Worm (Caenorhabditis elegans) whole organism, L2 larva: ENCODE results near the gene nhr-1.

Experiments
- C34F6.9 ChIP-seq: fragments of 150-350 bp; optimal IDR thresholded peaks from 2 replicates; lab custom pipeline; 2014; ENCODE audit warnings: missing biosample characterization, missing genetic modification characterization
- F13H6.1 ChIP-seq: sonication (generic microtip); optimal IDR thresholded peaks from 2 replicates; lab custom pipeline; 2016; ENCODE audit warnings: missing genetic modification characterization, missing compliant biosample characterization
- R02D3.7 ChIP-seq: fragments of 150-350 bp; optimal IDR thresholded peaks from 2 replicates; lab custom pipeline; 2014; ENCODE audit warnings: missing biosample characterization, missing genetic modification characterization
- Y55F3AM.14 ChIP-seq: fragments of 200-800 bp; sonication (Bioruptor generic); optimal IDR thresholded peaks from 2 replicates; lab custom pipeline; 2018; ENCODE audit warnings: mild to moderate bottlenecking, missing genetic modification characterization, missing compliant biosample characterization
- ZK546.5 ChIP-seq: sonication (generic microtip); optimal IDR thresholded peaks from 2 replicates; lab custom pipeline; 2017; ENCODE audit warnings: missing biosample characterization, missing genetic modification characterization
- alr-1 ChIP-seq: fragments of 150-350 bp; optimal IDR thresholded peaks from 2 replicates; lab custom pipeline; 2014; ENCODE audit warnings: missing biosample characterization, missing genetic modification characterization
- aly-2 ChIP-seq: fragments of 150-350 bp; optimal IDR thresholded peaks from 2 replicates; lab custom pipeline; 2014; ENCODE audit warnings: missing biosample characterization, missing genetic modification characterization
- ama-1 ChIP-seq: fragments of 150-350 bp; optimal IDR thresholded peaks from 2 replicates; lab custom pipeline; 2018; ENCODE audit warnings: inconsistent platforms
- blmp-1 ChIP-seq: sonication (generic microtip); optimal IDR thresholded peaks from 2 replicates; lab custom pipeline; 2017; ENCODE audit warnings: missing genetic modification characterization, mild to moderate bottlenecking, missing compliant biosample characterization, antibody characterized with exemption, moderate library complexity; ENCODE audit not compliant: insufficient read depth
- ceh-16 ChIP-seq: fragments of 150-350 bp; optimal IDR thresholded peaks from 2 replicates; lab custom pipeline; 2014; ENCODE audit warnings: missing biosample characterization, missing genetic modification characterization
- ceh-82 ChIP-seq: fragments of 150-350 bp; optimal IDR thresholded peaks from 2 replicates; lab custom pipeline; 2014; ENCODE audit warnings: missing biosample characterization, missing genetic modification characterization
- crh-2 ChIP-seq: sonication (generic microtip); optimal IDR thresholded peaks from 2 replicates; lab custom pipeline; 2017; ENCODE audit warnings: missing biosample characterization, missing genetic modification characterization
- dmd-4 ChIP-seq: sonication (generic microtip); optimal IDR thresholded peaks from 2 replicates; lab custom pipeline; 2017; ENCODE audit warnings: missing biosample characterization, missing genetic modification characterization
- egl-27 ChIP-seq: sonication (generic microtip); optimal IDR thresholded peaks from 3 replicates; lab custom pipeline; 2017; ENCODE audit warnings: missing biosample characterization, missing genetic modification reagents, missing genetic modification characterization
- elt-1 ChIP-seq: fragments of 150-350 bp; optimal IDR thresholded peaks from 2 replicates; lab custom pipeline; 2014; ENCODE audit warnings: missing biosample characterization, missing genetic modification characterization
- elt-3 ChIP-seq: sonication (generic microtip); optimal IDR thresholded peaks from 2 replicates; lab custom pipeline; 2017; ENCODE audit warnings: missing biosample characterization, missing genetic modification characterization
- fos-1 ChIP-seq: fragments of 150-350 bp; optimal IDR thresholded peaks from 2 replicates; lab custom pipeline; 2014; ENCODE audit warnings: missing biosample characterization, missing genetic modification characterization
- gmeb-1 ChIP-seq: fragments of 150-350 bp; optimal IDR thresholded peaks from 2 replicates; lab custom pipeline; 2014; ENCODE audit warnings: missing biosample characterization, missing genetic modification characterization
- lin-11 ChIP-seq: fragments of 150-350 bp; sonication (generic microtip); optimal IDR thresholded peaks from 2 replicates; lab custom pipeline; 2014; ENCODE audit warnings: missing biosample characterization, missing genetic modification characterization, inconsistent platforms, mixed read lengths
- lin-13 ChIP-seq: fragments of 150-350 bp; optimal IDR thresholded peaks from 2 replicates; lab custom pipeline; 2014; ENCODE audit warnings: missing biosample characterization, missing genetic modification reagents, missing genetic modification characterization
- lin-39 ChIP-seq: fragments of 150-350 bp; optimal IDR thresholded peaks from 2 replicates; lab custom pipeline; 2014; ENCODE audit warnings: missing biosample characterization, missing genetic modification reagents, missing genetic modification characterization
- lsy-2 ChIP-seq, 2 experiments: fragments of 150-350 bp in 1 of 2; sonication (generic microtip) in 1 of 2; optimal IDR thresholded peaks; 2 replicates each; lab custom pipeline; 2014 to 2017; ENCODE audit warnings: missing biosample characterization in 2 of 2, missing genetic modification characterization in 2 of 2
- mab-5 ChIP-seq: fragments of 150-350 bp; optimal IDR thresholded peaks from 2 replicates; lab custom pipeline; 2014; ENCODE audit warnings: missing biosample characterization, missing genetic modification characterization
- mbf-1 ChIP-seq: sonication (generic microtip); optimal IDR thresholded peaks from 2 replicates; lab custom pipeline; 2017; ENCODE audit warnings: missing biosample characterization, missing genetic modification characterization
- mdl-1 ChIP-seq, 2 experiments: fragments of 150-350 bp in 1 of 2; sonication (generic microtip) in 1 of 2; optimal IDR thresholded peaks; 2 replicates each; lab custom pipeline; 2017; ENCODE audit warnings: missing biosample characterization in 2 of 2, missing genetic modification characterization in 2 of 2
- nhr-10 ChIP-seq: sonication (generic microtip); optimal IDR thresholded peaks from 2 replicates; lab custom pipeline; 2017; ENCODE audit warnings: missing biosample characterization, missing genetic modification characterization
- nhr-11 ChIP-seq: fragments of 150-350 bp; optimal IDR thresholded peaks from 2 replicates; lab custom pipeline; 2014; ENCODE audit warnings: missing biosample characterization, missing genetic modification characterization
- nhr-12 ChIP-seq: fragments of 150-350 bp; optimal IDR thresholded peaks from 2 replicates; lab custom pipeline; 2014; ENCODE audit warnings: missing biosample characterization, missing genetic modification characterization
- nhr-129 ChIP-seq: fragments of 150-350 bp; optimal IDR thresholded peaks from 2 replicates; lab custom pipeline; 2014; ENCODE audit warnings: missing biosample characterization, missing genetic modification characterization
- nhr-21 ChIP-seq: fragments of 150-350 bp; optimal IDR thresholded peaks from 2 replicates; lab custom pipeline; 2014; ENCODE audit warnings: missing biosample characterization, missing genetic modification characterization
- nhr-23 ChIP-seq: fragments of 150-350 bp; optimal IDR thresholded peaks from 2 replicates; lab custom pipeline; 2014; ENCODE audit warnings: missing biosample characterization, missing genetic modification reagents, missing genetic modification characterization
- nhr-237 ChIP-seq: fragments of 150-350 bp; optimal IDR thresholded peaks from 2 replicates; lab custom pipeline; 2014; ENCODE audit warnings: missing biosample characterization, missing genetic modification characterization
- nhr-25 ChIP-seq: fragments of 150-350 bp; sonication (generic microtip); optimal IDR thresholded peaks from 3 replicates; lab custom pipeline; 2014; ENCODE audit warnings: missing biosample characterization, missing genetic modification characterization
- nhr-6 ChIP-seq: fragments of 150-350 bp; optimal IDR thresholded peaks from 2 replicates; lab custom pipeline; 2014; ENCODE audit warnings: missing biosample characterization, missing genetic modification characterization
- nhr-77 ChIP-seq: fragments of 150-350 bp; optimal IDR thresholded peaks from 2 replicates; lab custom pipeline; 2014; ENCODE audit warnings: missing biosample characterization, missing genetic modification characterization
- peb-1 ChIP-seq: fragments of 150-350 bp; optimal IDR thresholded peaks from 2 replicates; lab custom pipeline; 2014; ENCODE audit warnings: missing biosample characterization, missing genetic modification characterization
- sem-4 ChIP-seq: fragments of 150-350 bp; optimal IDR thresholded peaks from 2 replicates; lab custom pipeline; 2014; ENCODE audit warnings: missing biosample characterization, missing genetic modification reagents, missing genetic modification characterization
- skn-1 ChIP-seq: sonication (generic microtip); optimal IDR thresholded peaks from 2 replicates; lab custom pipeline; 2017; ENCODE audit warnings: missing biosample characterization, missing genetic modification characterization
- sma-3 ChIP-seq: sonication (generic microtip); optimal IDR thresholded peaks from 2 replicates; lab custom pipeline; 2016; ENCODE audit warnings: missing genetic modification reagents, missing genetic modification characterization, missing compliant biosample characterization
- sma-9 ChIP-seq, 2 experiments: fragments of 150-350 bp in 1 of 2; sonication (generic microtip) in 1 of 2; optimal IDR thresholded peaks; 2 replicates each; lab custom pipeline; 2014 to 2016; ENCODE audit warnings: missing genetic modification characterization in 2 of 2, mild to moderate bottlenecking in 1 of 2, missing biosample characterization in 1 of 2, missing compliant biosample characterization in 1 of 2, missing genetic modification reagents in 1 of 2, moderate library complexity in 1 of 2
- snpc-4 ChIP-seq: fragments of 150-350 bp; optimal IDR thresholded peaks from 2 replicates; lab custom pipeline; 2014; ENCODE audit warnings: missing biosample characterization, missing genetic modification characterization
- unc-39 ChIP-seq: fragments of 150-350 bp; optimal IDR thresholded peaks from 2 replicates; lab custom pipeline; 2014; ENCODE audit warnings: missing biosample characterization, missing genetic modification characterization
- unc-55 ChIP-seq: fragments of 150-350 bp; sonication (generic microtip); optimal IDR thresholded peaks from 3 replicates; lab custom pipeline; 2014; ENCODE audit warnings: missing biosample characterization, missing genetic modification reagents, missing genetic modification characterization
- unc-62 ChIP-seq: fragments of 150-350 bp; optimal IDR thresholded peaks from 2 replicates; lab custom pipeline; 2014; ENCODE audit warnings: missing biosample characterization, missing genetic modification reagents, missing genetic modification characterization
- zag-1 ChIP-seq: fragments of 150-350 bp; optimal IDR thresholded peaks from 2 replicates; lab custom pipeline; 2014; ENCODE audit warnings: missing biosample characterization, missing genetic modification characterization
- ztf-1 ChIP-seq: fragments of 200-800 bp; sonication (Bioruptor generic); conservative IDR thresholded peaks from 2 replicates; pipeline ENCODE4 v1.3.6; 2022; ENCODE audit warnings: missing genetic modification characterization, missing compliant biosample characterization
- ztf-11 ChIP-seq: sonication (generic microtip); optimal IDR thresholded peaks from 2 replicates; lab custom pipeline; 2017; ENCODE audit warnings: missing biosample characterization, missing genetic modification characterization
- ztf-4 ChIP-seq: fragments of 150-350 bp; optimal IDR thresholded peaks from 2 replicates; lab custom pipeline; 2014; ENCODE audit warnings: missing biosample characterization, missing genetic modification characterization

The nhr-1 gene

DNA sequence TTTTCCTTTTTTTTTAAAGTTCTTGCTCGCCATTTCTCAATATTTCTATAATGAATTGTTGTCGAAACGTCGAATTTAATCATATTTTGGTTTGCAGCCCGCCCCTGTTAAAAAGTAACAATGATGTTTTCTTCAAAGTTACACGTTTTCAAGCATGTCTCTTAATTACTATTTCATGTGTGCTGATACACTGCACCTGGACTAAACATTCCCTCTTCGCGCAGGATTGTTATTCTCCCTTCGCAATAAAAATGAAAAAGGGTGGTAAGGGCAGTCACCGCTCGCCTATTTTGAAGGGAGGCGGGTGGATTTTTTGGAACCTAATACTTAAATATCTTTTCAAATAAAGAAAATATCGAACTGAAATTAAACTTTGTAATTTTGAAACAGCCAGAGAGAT lies 31.6 kb downstream of the nhr-1 start:
- TF ChIP-seq sma-9 (GFP tag; optimal IDR thresholded peaks at IDR 0.05; lab: Kevin White, UChicago) (peak; percentile 22), sma-9 (tag; optimal IDR thresholded peaks at IDR 0.05; lab: Kevin White, UChicago) (no peak), zag-1 (tag; lab: Kevin White, UChicago) (no peak), fos-1 (peak; percentile 50), unc-62 (GFP tag; lab: Kevin White, UChicago) (no peak), peb-1 (tag; lab: Kevin White, UChicago) (no peak), dmd-4 (no peak), nhr-11 (no peak), lin-13 (GFP tag; lab: Kevin White, UChicago) (no peak), C34F6.9 (no peak), snpc-4 (no peak), ztf-11 (tag; lab: Kevin White, UChicago) (no peak), unc-39 (tag; lab: Kevin White, UChicago) (no peak), ztf-1 (GFP tag; lab: Robert Waterston, UW) (no peak), Y55F3AM.14 (GFP tag; lab: Kevin White, UChicago) (no peak), blmp-1 (tag; lab: Kevin White, UChicago) (no peak), lin-11 (tag; lab: Kevin White, UChicago) (no peak), ceh-82 (no peak), lsy-2 (tag; optimal IDR thresholded peaks at IDR 0.05; lab: Kevin White, UChicago) (peak in 1 of 2 experiments; percentile 35), elt-1 (tag; lab: Kevin White, UChicago) (no peak), ZK546.5 (tag; lab: Kevin White, UChicago) (no peak), alr-1 (tag; lab: Kevin White, UChicago) (no peak), gmeb-1 (no peak), nhr-21 (tag; lab: Kevin White, UChicago) (peak; percentile 40), crh-2 (tag; lab: Kevin White, UChicago) (peak; percentile 16), mbf-1 (tag; lab: Kevin White, UChicago) (no peak), nhr-10 (no peak), sem-4 (tag; lab: Kevin White, UChicago) (no peak), skn-1 (tag; lab: Kevin White, UChicago) (no peak), F13H6.1 (tag; lab: Kevin White, UChicago) (peak; percentile 33), nhr-237 (no peak), nhr-77 (tag; lab: Kevin White, UChicago) (peak; percentile 1), ama-1 (lab: Kevin White, UChicago) (no peak), egl-27 (tag; lab: Kevin White, UChicago) (no peak), nhr-129 (tag; lab: Kevin White, UChicago) (peak; percentile 42), nhr-6 (tag; lab: Kevin White, UChicago) (peak; percentile 9), aly-2 (tag; lab: Kevin White, UChicago) (no peak), nhr-23 (tag; lab: Kevin White, UChicago) (no peak), lin-39 (tag; lab: Kevin White, UChicago) (no peak), unc-55 (GFP tag; lab: Kevin White, UChicago) (peak; percentile 53), ztf-4 (tag; lab: Kevin White, UChicago) (no peak), nhr-12 (tag; lab: Kevin White, UChicago) (no peak), sma-3 (peak; percentile 54), mab-5 (tag; lab: Kevin White, UChicago) (no peak), mdl-1 (tag; optimal IDR thresholded peaks at IDR 0.05; lab: Kevin White, UChicago) (no peak), nhr-25 (tag; lab: Kevin White, UChicago) (peak; percentile 24), ceh-16 (no peak), elt-3 (tag; lab: Kevin White, UChicago) (no peak), R02D3.7 (tag; lab: Kevin White, UChicago) (no peak)
